Worm (Caenorhabditis elegans): Measurements from ENCODE around the gene prp-9.

prp-9 gene

DNA sequence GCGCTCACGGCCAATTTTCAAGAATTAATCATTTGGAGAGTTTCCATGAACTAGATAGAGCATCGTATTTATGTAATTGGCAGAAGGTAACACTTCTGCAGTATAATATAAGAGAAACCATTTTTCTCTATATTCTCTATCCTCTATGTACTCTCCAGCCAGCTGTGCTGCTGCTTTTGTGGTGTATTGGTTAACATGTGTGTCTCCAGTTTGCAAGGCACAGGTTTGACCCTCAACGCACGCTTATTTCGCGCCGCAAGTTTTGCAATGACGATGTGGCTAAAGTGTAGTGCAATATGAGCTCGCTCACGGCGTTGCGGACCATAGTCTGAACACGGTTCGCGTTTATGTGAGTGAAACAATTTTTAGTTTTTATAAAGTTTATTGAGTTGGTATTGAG lies 21.8 kb upstream of the prp-9 start:
- TF ChIP-seq W03F9.2 (tag; optimal IDR thresholded peaks at IDR 0.05) (no peak), dao-5 (tag; optimal IDR thresholded peaks at IDR 0.05) (peak; percentile 92), him-1 (tag; optimal IDR thresholded peaks at IDR 0.05) (peak; percentile 76)

DNA sequence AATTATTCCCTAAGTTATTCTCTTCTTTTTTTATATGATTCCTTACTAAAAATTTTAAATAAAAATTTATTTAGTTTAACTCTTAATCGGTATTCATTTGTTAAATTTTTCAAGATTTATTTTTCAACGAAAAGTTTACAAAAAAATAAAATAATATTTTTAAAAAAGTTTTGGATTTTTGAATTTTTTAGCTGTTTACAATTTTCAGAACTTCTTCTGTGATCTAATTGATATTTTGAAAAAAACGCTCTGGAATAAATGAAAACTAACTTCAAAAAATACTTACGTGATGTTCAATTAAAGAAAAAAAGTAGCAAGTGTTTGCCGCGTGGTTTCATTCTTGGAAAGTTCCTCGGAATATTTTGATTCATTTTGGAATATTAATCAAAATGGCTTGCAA lies 20.1 kb upstream of the prp-9 start, which contains the start of gene decr-1.2:
TSS of gene decr-1.2 (plus strand) at position 301 of the 400 bp plus-strand sequence.
- TF ChIP-seq dao-5 (tag; optimal IDR thresholded peaks at IDR 0.05): no peak
- TF ChIP-seq him-1 (tag; optimal IDR thresholded peaks at IDR 0.05): no peak
- TF ChIP-seq W03F9.2 (tag; optimal IDR thresholded peaks at IDR 0.05): no peak

DNA sequence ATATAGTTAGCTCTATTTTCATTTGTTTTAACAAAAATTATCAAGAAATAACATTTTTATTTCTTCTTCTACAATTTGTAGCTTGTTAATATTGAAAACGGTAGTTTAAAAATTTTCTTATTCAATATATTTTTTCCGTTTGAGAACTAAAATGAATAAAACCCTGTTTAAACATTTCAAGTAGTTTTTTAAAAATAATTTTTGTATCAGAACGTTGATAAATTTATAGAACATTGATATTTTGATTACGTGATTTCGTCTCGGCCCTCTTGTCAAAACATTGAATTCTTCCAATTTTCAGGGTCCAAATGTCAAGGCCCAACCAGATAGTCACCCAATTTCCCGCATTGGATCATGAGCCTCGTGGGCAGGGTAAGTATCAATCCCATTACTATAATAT lies 15.2 kb upstream of the prp-9 start, which contains the start of gene pqn-73:
TSS of gene pqn-73 (plus strand) at position 301 of the 400 bp plus-strand sequence.
- no peak for TF ChIP-seq dao-5 (tag; optimal IDR thresholded peaks at IDR 0.05)
- no peak for TF ChIP-seq him-1 (tag; optimal IDR thresholded peaks at IDR 0.05)

DNA sequence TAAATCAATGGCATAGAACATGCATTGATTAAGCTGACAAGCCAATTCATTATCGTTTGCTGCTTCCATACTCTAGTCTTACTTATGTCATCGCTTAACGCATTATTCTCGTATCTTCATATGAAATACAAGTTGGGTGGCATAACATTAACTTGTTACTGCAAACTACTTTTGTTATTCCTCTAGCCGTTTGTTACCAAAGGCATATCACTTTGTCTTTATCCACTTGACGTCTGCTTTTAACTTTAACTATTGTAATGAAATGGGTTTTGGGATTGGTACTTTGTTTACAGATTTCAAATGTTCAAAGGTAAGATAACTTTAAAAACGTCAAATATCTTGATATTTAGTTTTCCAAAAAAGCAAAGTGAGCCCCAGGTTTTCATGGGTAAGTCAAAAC lies 10.9 kb upstream of the prp-9 start, which contains the start of gene W01C9.2:
TSS of gene W01C9.2 (plus strand) at position 301 of the 400 bp plus-strand sequence.
- TF ChIP-seq him-1 (tag; optimal IDR thresholded peaks at IDR 0.05): no peak
- no peak for TF ChIP-seq W03F9.2 (tag; optimal IDR thresholded peaks at IDR 0.05)
- TF ChIP-seq dao-5 (tag; optimal IDR thresholded peaks at IDR 0.05): no peak

DNA sequence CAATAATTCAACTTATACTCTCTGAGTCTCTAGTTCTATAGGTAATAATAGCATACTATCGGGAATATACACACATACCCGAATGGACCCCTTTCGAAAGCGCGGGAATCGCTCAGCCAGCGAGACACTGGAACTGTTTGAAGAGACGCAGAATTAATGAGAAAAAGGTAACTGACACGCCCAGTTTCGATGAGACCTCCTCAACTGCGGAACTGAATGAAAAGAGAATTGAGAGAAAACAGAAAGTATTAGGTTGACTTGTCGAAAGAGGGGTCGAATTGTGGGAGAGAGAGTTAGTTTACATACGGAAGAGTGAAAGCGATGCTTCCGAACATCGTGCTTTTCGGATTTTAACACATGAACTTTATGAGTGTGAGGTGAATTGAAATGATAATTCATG lies 6.8 kb upstream of the prp-9 start:
- TF ChIP-seq W03F9.2 (tag; optimal IDR thresholded peaks at IDR 0.05): no peak
- no peak for TF ChIP-seq him-1 (tag; optimal IDR thresholded peaks at IDR 0.05)
- TF ChIP-seq dao-5 (tag; optimal IDR thresholded peaks at IDR 0.05): no peak

DNA sequence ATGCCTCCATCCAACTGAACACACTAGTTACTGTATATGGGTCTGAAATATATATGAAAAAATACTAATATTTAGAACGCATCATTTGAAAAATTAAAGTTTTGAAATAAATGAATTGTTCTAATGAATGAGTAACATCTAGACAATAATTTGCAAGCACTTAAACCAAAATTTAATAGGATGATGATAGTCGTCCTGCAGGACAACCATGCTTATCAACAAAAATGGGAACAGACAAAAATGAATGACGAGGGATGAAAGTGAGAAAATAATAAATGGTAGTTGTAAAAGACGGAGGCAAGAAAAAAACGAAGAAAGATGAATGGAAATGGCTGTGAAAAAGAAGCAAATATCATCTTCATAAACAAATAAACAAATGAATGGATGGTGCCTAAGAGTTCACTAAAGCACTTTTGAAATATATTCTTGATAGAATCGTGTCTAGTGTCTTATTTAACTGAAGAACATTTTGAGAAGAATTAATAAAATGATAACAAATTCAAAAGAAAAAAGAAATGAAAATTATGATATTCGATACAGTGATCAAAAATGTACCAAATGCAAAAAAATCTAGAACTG lies 6.1 kb upstream of the prp-9 start, which contains the start of gene gldi-7:
TSS of gene gldi-7 (minus strand) at position 42 of the 579 bp plus-strand sequence.
- TF ChIP-seq W03F9.2 (tag; optimal IDR thresholded peaks at IDR 0.05) (no peak), dao-5 (tag; optimal IDR thresholded peaks at IDR 0.05) (no peak), him-1 (tag; optimal IDR thresholded peaks at IDR 0.05) (no peak)

DNA sequence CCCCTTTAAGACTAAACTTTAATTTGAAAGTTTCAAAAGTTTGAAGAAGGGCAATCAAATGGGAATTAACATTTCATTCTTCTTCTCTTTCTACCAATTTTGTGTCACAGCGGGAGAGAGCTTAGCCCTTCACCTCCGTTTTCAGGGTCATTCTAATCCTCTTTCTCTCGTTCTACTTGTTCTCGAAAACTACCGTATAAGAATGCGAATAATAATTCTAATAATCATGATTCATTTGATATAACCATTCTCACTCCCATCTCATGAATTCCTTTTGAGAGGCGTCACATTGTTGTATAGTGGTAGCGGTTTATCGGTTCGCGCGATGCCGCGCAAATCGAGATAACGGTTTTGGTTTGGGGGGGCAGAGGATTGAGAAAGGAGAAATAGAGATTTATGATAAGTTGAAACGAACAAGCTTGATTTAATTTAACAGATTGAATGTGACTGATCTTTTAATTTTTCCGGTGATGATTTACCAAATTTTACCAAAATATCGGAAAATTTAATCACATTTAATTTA lies 4.0 kb upstream of the prp-9 start:
- TF ChIP-seq him-1 (tag; optimal IDR thresholded peaks at IDR 0.05) (no peak), dao-5 (tag; optimal IDR thresholded peaks at IDR 0.05) (no peak), W03F9.2 (tag; optimal IDR thresholded peaks at IDR 0.05) (no peak)

DNA sequence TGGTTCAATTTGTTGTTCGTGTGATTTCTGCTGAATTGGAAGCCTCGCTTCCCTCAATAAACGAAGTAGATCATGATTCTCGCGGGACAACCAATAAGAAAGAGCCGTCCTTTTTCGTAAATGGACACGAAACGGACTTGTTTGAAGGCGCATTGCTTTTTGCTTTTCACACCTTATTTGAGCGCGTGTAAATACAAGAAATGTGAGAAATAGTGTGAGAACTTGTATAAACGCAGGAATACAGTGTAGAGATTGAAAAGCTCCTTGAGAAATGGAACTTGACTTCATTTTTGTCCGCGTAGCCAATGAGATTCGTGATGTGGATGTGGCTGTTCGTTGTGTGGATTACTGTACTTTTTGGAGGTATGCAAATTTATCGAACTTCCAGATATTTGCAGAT lies 4.6 kb downstream of the prp-9 start, which contains the start of gene cht-2:
TSS of gene cht-2 (plus strand) at position 301 of the 400 bp plus-strand sequence.
- no peak for TF ChIP-seq W03F9.2 (tag; optimal IDR thresholded peaks at IDR 0.05)
- no peak for TF ChIP-seq him-1 (tag; optimal IDR thresholded peaks at IDR 0.05)
- TF ChIP-seq dao-5 (tag; optimal IDR thresholded peaks at IDR 0.05): no peak

DNA sequence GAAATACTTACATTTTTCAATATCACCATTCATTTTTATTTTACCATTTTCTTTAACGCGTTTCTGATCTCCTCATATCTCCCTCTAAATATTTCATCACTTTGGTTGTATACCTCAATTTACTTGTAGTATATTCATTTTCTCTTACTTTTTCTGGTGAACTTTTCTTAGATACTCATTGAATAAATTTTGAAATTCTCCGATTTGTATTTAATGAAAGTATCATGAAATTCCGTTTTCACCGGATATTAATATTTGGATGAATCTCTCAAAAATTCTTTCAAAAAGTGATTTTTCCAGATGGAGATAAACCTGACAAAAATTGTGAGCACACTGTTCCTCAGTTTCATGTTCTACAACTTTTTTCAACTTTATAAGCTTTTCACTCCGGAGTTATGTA lies 7.0 kb downstream of the prp-9 start, which contains the start of gene T13H5.8:
TSS of gene T13H5.8 (plus strand) at position 301 of the 400 bp plus-strand sequence.
- TF ChIP-seq dao-5 (tag; optimal IDR thresholded peaks at IDR 0.05) (no peak), him-1 (tag; optimal IDR thresholded peaks at IDR 0.05) (no peak), W03F9.2 (tag; optimal IDR thresholded peaks at IDR 0.05) (no peak)

DNA sequence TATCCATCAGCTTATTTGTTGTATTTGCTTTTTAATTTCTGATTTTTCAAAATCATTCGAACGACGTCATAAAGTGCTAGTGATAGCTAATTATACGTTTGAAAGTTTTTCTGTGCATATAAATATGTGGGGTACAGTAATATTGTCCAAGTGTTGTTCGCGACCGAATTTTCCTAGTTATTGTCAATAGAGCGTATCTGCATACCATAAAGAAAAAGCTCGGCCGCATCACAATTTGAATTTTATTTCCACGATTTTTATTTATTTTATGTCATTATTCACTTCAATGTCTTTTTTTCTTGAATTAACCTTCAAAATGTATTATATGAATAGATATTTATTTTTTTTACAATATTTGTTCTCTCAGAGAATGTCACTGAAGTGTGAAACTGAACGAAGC lies 8.4 kb downstream of the prp-9 start, which contains the start of gene rnh-2:
TSS of gene rnh-2 (plus strand) at position 368 of the 400 bp plus-strand sequence.
- no peak for TF ChIP-seq dao-5 (tag; optimal IDR thresholded peaks at IDR 0.05)
- peak; percentile 16 for TF ChIP-seq him-1 (tag; optimal IDR thresholded peaks at IDR 0.05)
- peak; percentile 88 for TF ChIP-seq W03F9.2 (tag; optimal IDR thresholded peaks at IDR 0.05)

DNA sequence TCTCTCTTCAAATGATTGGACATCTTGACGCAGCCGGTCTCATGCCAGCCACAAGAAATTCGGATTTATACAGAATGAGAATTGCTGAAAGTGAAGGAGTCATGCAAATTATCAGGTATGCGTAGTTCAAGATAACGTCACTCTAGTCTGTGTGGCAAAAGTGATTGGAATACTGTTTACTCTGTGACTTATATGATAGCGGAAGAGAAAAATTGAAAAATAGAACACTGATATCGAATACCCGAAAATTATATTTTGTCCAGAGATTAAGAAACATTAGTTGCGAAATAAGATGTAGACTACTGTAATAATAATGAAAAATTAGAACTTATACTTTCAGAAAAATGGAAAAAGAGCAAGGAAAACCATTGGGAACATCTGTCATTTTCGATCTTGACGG lies 9.7 kb downstream of the prp-9 start:
- TF ChIP-seq dao-5 (tag; optimal IDR thresholded peaks at IDR 0.05): no peak
- TF ChIP-seq him-1 (tag; optimal IDR thresholded peaks at IDR 0.05): no peak
- TF ChIP-seq W03F9.2 (tag; optimal IDR thresholded peaks at IDR 0.05): no peak

DNA sequence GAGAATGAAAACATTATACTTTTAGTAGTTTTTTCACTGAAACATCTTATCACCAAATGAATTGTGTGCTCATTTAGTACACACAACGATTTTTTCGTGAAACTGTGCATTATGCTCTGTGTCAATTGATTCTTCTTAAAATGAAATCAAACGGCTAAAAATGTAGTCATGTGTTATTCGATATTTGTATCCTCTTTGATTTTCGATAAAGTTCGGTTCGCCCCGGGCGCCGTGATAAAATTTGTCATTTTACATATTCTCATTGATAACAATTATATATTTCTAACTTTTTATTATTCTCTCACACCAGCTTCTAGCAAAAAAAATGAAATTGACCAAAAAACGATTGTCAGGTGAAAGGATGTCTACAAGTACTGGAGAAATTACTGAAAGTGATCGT lies 10.5 kb downstream of the prp-9 start, which contains the start of gene ctg-2:
TSS of gene ctg-2 (plus strand) at position 326 of the 400 bp plus-strand sequence.
- no peak for TF ChIP-seq W03F9.2 (tag; optimal IDR thresholded peaks at IDR 0.05)
- TF ChIP-seq him-1 (tag; optimal IDR thresholded peaks at IDR 0.05): no peak
- no peak for TF ChIP-seq dao-5 (tag; optimal IDR thresholded peaks at IDR 0.05)

DNA sequence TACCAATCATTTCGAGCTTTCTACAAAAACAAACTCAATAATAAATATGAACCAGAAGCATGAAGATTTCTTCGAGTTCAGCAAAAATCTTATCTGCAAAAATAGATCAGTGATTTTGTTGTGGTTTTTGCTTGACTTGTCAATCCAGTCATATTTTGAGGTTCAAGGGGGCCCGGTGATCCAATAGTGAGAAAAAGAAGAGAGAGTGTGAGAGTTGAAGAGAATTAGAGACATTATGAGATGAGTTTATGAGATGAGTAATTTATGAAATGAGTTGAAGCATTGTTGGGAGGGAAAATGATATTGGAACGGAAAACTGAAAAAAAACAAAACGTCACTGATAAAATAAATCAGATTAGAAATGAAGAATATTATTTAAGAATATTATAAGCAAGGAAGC lies 16.2 kb downstream of the prp-9 start, which contains the start of gene T13H5.1:
TSS of gene T13H5.1 (minus strand) at position 101 of the 400 bp plus-strand sequence.
- TF ChIP-seq W03F9.2 (tag; optimal IDR thresholded peaks at IDR 0.05) (no peak), dao-5 (tag; optimal IDR thresholded peaks at IDR 0.05) (no peak), him-1 (tag; optimal IDR thresholded peaks at IDR 0.05) (no peak)

DNA sequence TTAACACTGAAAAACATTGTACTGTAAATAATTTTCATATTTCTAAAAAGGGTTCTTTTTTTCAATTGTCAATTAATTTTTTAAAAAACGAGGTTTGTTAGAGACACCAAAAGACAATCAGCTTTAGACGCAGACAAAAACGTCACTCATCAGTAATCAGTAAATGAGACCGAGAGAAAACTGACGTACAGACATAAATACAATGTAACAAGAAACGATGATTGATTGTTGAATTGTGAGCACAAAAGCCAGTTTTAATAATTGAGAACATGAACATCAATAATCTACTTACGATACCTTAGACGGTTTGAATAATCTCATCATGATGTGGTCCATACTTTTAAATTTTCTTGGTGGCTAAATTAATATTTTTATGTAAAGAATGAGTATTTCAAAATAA lies 18.4 kb downstream of the prp-9 start:
- TF ChIP-seq W03F9.2 (tag; optimal IDR thresholded peaks at IDR 0.05) (no peak), him-1 (tag; optimal IDR thresholded peaks at IDR 0.05) (no peak), dao-5 (tag; optimal IDR thresholded peaks at IDR 0.05) (no peak)
